Fruit fly (Drosophila melanogaster): ENCODE results near the gene CG34175.

The CG34175 gene

dm6 chr2L:3376684-3377086 is 21.1 kb upstream of the CG34175 start, which contains the start of the genes CG9662 and Ptpa (continued):
- TF ChIP-seq Sry-δ (GFP tag; optimal IDR thresholded peaks at IDR 0.05) (peak; percentile 99), CG10147 (GFP tag; optimal IDR thresholded peaks at IDR 0.05) (peak; percentile 55), CG16863 (GFP tag; optimal IDR thresholded peaks at IDR 0.05) (peak; percentile 72), org-1 (GFP tag; optimal IDR thresholded peaks at IDR 0.05) (peak; percentile 8), CG10274 (GFP tag; optimal IDR thresholded peaks at IDR 0.05) (no peak), gcm2 (GFP tag; optimal IDR thresholded peaks at IDR 0.05) (peak; percentile 15), aop (GFP tag; IDR thresholded peaks at IDR 0.05) (0 out of 2 replicates have a peak, but pooled peaks have one; percentile 32), danr (GFP tag; IDR thresholded peaks at IDR 0.05) (peak; percentile 60), CG17385 (GFP tag; optimal IDR thresholded peaks at IDR 0.05) (peak; percentile 91), CHES-1-like (GFP tag; optimal IDR thresholded peaks at IDR 0.05) (peak; percentile 88), Oli (tag; optimal IDR thresholded peaks at IDR 0.05) (peak; percentile 64), CG8290 (GFP tag; optimal IDR thresholded peaks at IDR 0.05) (peak; percentile 71), CG8290 (tag; optimal IDR thresholded peaks at IDR 0.05) (peak in 1 of 2 experiments; percentile 80), Doc2 (GFP tag; IDR thresholded peaks at IDR 0.05) (no peak), row (GFP tag; IDR thresholded peaks at IDR 0.05) (peak; percentile 98), grn (GFP tag; optimal IDR thresholded peaks at IDR 0.05) (no peak), jing (GFP tag; optimal IDR thresholded peaks at IDR 0.05) (peak; percentile 54), CG18764 (GFP tag; optimal IDR thresholded peaks at IDR 0.05) (peak; percentile 75), CG7745 (tag; optimal IDR thresholded peaks at IDR 0.05) (no peak), croc (GFP tag; conservative IDR thresholded peaks at IDR 0.05) (peak; percentile 80), sd (tag; optimal IDR thresholded peaks at IDR 0.05) (no peak), ci (GFP tag; IDR thresholded peaks at IDR 0.05) (peak; percentile 66; the same call in 2 of the 3 replicates), CG3281 (GFP tag; optimal IDR thresholded peaks at IDR 0.05) (no peak), ftz-f1 (GFP tag; optimal IDR thresholded peaks at IDR 0.05) (no peak), ssp (GFP tag; IDR thresholded peaks at IDR 0.05) (peak; percentile 96), CG8944 (GFP tag; optimal IDR thresholded peaks at IDR 0.05) (peak; percentile 78), Dfd (GFP tag; optimal IDR thresholded peaks at IDR 0.05) (peak in 1 of 2 experiments; percentile 43), dm (GFP tag; optimal IDR thresholded peaks at IDR 0.05) (peak; percentile 84), maf-S (GFP tag; optimal IDR thresholded peaks at IDR 0.05) (peak; percentile 85), HLH3B (GFP tag; IDR thresholded peaks at IDR 0.05) (peak; percentile 82), al (GFP tag; IDR thresholded peaks at IDR 0.05) (peak; percentile 73), Nf-YA (GFP tag; IDR thresholded peaks at IDR 0.05) (peak; percentile 45; the same call in 1 of the 2 replicates), CG12071 (GFP tag; optimal IDR thresholded peaks at IDR 0.05) (no peak), D19A (tag; optimal IDR thresholded peaks at IDR 0.05) (peak; percentile 46), chinmo (GFP tag; IDR thresholded peaks at IDR 0.05; ENCODE audit: partially characterized antibody) (0 out of 4 replicates have a peak, but pooled peaks have one; percentile 72), NC2α (GFP tag; optimal IDR thresholded peaks at IDR 0.05) (peak; percentile 75), CG12219 (GFP tag; optimal IDR thresholded peaks at IDR 0.05) (no peak), schlank (tag; optimal IDR thresholded peaks at IDR 0.05) (peak; percentile 44), tx (GFP tag; optimal IDR thresholded peaks at IDR 0.05) (peak; percentile 86), gt (GFP tag; IDR thresholded peaks at IDR 0.05) (0 out of 2 replicates have a peak, but pooled peaks have one; percentile 23), CG3065 (GFP tag; optimal IDR thresholded peaks at IDR 0.05) (peak; percentile 63), phol (tag; optimal IDR thresholded peaks at IDR 0.05) (peak; percentile 91), CG4707 (GFP tag; optimal IDR thresholded peaks at IDR 0.05) (no peak), Spps (tag; optimal IDR thresholded peaks at IDR 0.05) (no peak), CG6683 (GFP tag; optimal IDR thresholded peaks at IDR 0.05) (no peak), pros (GFP tag; optimal IDR thresholded peaks at IDR 0.05) (no peak), nau (GFP tag; optimal IDR thresholded peaks at IDR 0.05) (no peak), CG17186 (GFP tag; optimal IDR thresholded peaks at IDR 0.05) (peak; percentile 89), knrl (GFP tag; IDR thresholded peaks at IDR 0.05; ENCODE audit: partially characterized antibody) (peak; percentile 98), CG2129 (GFP tag; IDR thresholded peaks at IDR 0.05; ENCODE audit: partially characterized antibody) (peak; percentile 85), CG2202 (tag; optimal IDR thresholded peaks at IDR 0.05) (peak; percentile 32)
